Fruit fly (Drosophila melanogaster): ENCODE measurements around the gene Rbm13.

DNA sequence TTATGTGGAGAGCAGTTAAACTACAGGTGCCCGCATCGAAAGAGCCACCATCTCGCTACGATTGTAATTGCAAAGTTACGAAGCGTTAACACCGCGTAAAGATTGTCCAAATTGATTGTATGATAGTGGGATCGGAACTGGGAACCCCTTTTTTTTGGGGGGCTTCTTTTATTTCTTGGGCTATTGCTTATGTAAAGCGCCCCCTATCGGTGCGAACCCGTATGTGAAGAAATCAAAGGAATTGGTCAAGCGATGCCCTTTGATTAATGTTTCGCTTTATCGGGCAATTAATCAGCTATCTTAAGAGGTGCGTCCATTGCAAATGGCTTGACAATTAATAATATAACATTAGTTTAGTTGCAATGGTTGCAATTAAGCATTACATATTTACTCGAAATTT lies 42.0 kb upstream of the Rbm13 start:
- TF ChIP-seq CG8478 (optimal IDR thresholded peaks at IDR 0.05) (no peak), CTCF (optimal IDR thresholded peaks at IDR 0.05) (peak; percentile 35 to 53)
